Worm (Caenorhabditis elegans) whole organism, young adult: ENCODE measurements around the gene C49C3.20.

ENCODE experiments used
- ceh-27 ChIP-seq: fragments of 200-800 bp; sonication (Bioruptor generic); optimal IDR thresholded peaks from 2 replicates; lab custom pipeline; 2018; ENCODE audit warnings: mild to moderate bottlenecking, missing genetic modification characterization, moderate library complexity, missing compliant biosample characterization
- ceh-58 ChIP-seq: fragments of 200-800 bp; sonication (Bioruptor generic); IDR thresholded peaks from 2 replicates; pipeline ENCODE4 v1.3.6; 2022; ENCODE audit warnings: missing genetic modification characterization, missing compliant biosample characterization
- ceh-91 ChIP-seq: fragments of 200-800 bp; sonication (Bioruptor generic); IDR thresholded peaks from 2 replicates; pipeline ENCODE4 v1.3.6; 2022; ENCODE audit warnings: missing genetic modification reagents, missing genetic modification characterization, missing compliant biosample characterization
- chd-7 ChIP-seq: sonication (generic microtip); optimal IDR thresholded peaks from 2 replicates; lab custom pipeline; 2016; ENCODE audit warnings: mild to moderate bottlenecking, missing genetic modification characterization, moderate library complexity, missing compliant biosample characterization
- die-1 ChIP-seq: sonication (generic microtip); optimal IDR thresholded peaks from 2 replicates; lab custom pipeline; 2016; ENCODE audit warnings: missing genotype, mild to moderate bottlenecking, missing genetic modification characterization, missing compliant biosample characterization
- dpl-1 ChIP-seq: fragments of 150-350 bp; optimal IDR thresholded peaks from 2 replicates; lab custom pipeline; 2014; ENCODE audit warnings: missing biosample characterization, missing genetic modification reagents, missing genetic modification characterization
- ets-4 ChIP-seq: fragments of 200-800 bp; sonication (Bioruptor generic); optimal IDR thresholded peaks from 2 replicates; lab custom pipeline; 2018; ENCODE audit warnings: mild to moderate bottlenecking, missing genetic modification characterization, missing compliant biosample characterization
- lin-54 ChIP-seq: fragments of 200-800 bp; sonication (Bioruptor generic); optimal IDR thresholded peaks from 2 replicates; lab custom pipeline; 2018; ENCODE audit warnings: mild to moderate bottlenecking, missing genetic modification characterization, missing compliant biosample characterization
- repo-1 ChIP-seq: sonication (generic microtip); optimal IDR thresholded peaks from 2 replicates; lab custom pipeline; 2017; ENCODE audit warnings: mild to moderate bottlenecking, missing genetic modification characterization, missing compliant biosample characterization
- snpc-3.4 ChIP-seq: sonication (generic microtip); optimal IDR thresholded peaks from 2 replicates; lab custom pipeline; 2017; ENCODE audit warnings: missing genetic modification characterization, mild to moderate bottlenecking, missing compliant biosample characterization, antibody characterized with exemption, moderate library complexity, missing genotype, missing genetic modification reagents
- snpc-4 ChIP-seq, 5 experiments: fragments of 150-350 bp in 1 of 5; sonication (generic microtip) in 4 of 5; optimal IDR thresholded peaks; 2 replicates each; lab custom pipeline; 2014 to 2018; ENCODE audit warnings: missing genetic modification characterization in 5 of 5, missing biosample characterization in 3 of 5, antibody characterized with exemption in 2 of 5, mild to moderate bottlenecking in 2 of 5, missing compliant biosample characterization in 2 of 5, missing genotype in 2 of 5, moderate library complexity in 2 of 5, missing genetic modification reagents in 1 of 5
- tbx-9 ChIP-seq: sonication (generic microtip); optimal IDR thresholded peaks from 2 replicates; lab custom pipeline; 2016; ENCODE audit warnings: borderline replicate concordance, missing genetic modification characterization, inconsistent platforms, missing compliant biosample characterization
- ztf-18 ChIP-seq: sonication (generic microtip); optimal IDR thresholded peaks from 2 replicates; lab custom pipeline; 2016; ENCODE audit warnings: missing genotype, mild to moderate bottlenecking, missing genetic modification characterization, missing compliant biosample characterization

DNA sequence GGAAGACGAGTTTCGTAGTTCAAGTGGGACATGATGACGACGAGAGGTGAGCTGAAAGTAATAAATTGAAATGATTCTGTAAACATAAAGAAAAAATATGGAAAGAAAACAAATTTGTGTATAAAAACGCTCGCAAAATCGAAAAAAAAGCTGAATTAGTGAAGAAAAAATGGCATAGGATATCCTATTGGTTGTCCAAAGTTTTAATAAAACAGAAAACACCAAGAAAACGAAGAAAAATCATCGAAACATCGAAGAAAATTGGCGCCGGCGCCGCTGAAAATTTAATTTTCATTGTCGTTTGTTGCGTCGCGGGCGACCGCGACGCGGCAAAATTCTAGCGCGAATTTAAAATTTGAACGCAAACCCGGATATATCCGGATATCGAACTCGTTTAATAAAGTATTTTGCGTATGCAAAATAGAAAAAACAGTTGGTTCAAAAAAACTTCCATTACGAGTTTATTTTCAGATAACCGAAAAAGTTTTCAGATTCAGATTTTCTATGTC lies 42.6 kb downstream of the C49C3.20 start, which contains the start of gene gln-5:
- peak; percentile 82 for TF ChIP-seq snpc-3.4
- no peak for TF ChIP-seq repo-1 (tag; lab: Kevin White, UChicago)
- peak; percentile 94 for TF ChIP-seq ceh-91 (GFP tag; lab: Robert Waterston, UW)
- TF ChIP-seq chd-7 (tag; lab: Kevin White, UChicago): no peak
- TF ChIP-seq ztf-18 (tag; lab: Kevin White, UChicago): no peak
- TF ChIP-seq tbx-9 (tag; lab: Kevin White, UChicago): no peak
- TF ChIP-seq ceh-27 (GFP tag; lab: Kevin White, UChicago): no peak
- no peak for TF ChIP-seq ceh-58 (GFP tag; lab: Robert Waterston, UW)
- TF ChIP-seq snpc-4 (GFP tag; optimal IDR thresholded peaks at IDR 0.05; lab: Kevin White, UChicago): peak; percentile 35
- TF ChIP-seq snpc-4 (tag; optimal IDR thresholded peaks at IDR 0.05; lab: Kevin White, UChicago): peak in 3 of 4 experiments; percentile 16 to 76 (median 71)
- no peak for TF ChIP-seq ets-4 (GFP tag; lab: Kevin White, UChicago)
- peak; percentile 90 for TF ChIP-seq dpl-1
- TF ChIP-seq die-1: no peak
- TF ChIP-seq lin-54 (GFP tag; lab: Kevin White, UChicago): peak; percentile 79
